Worm (Caenorhabditis elegans): Measurements from ENCODE around the gene E02C12.9.
A peak's percentile ranks its signal among the peaks of the same experiment; 100 is the strongest.

Gene E02C12.9

DNA sequence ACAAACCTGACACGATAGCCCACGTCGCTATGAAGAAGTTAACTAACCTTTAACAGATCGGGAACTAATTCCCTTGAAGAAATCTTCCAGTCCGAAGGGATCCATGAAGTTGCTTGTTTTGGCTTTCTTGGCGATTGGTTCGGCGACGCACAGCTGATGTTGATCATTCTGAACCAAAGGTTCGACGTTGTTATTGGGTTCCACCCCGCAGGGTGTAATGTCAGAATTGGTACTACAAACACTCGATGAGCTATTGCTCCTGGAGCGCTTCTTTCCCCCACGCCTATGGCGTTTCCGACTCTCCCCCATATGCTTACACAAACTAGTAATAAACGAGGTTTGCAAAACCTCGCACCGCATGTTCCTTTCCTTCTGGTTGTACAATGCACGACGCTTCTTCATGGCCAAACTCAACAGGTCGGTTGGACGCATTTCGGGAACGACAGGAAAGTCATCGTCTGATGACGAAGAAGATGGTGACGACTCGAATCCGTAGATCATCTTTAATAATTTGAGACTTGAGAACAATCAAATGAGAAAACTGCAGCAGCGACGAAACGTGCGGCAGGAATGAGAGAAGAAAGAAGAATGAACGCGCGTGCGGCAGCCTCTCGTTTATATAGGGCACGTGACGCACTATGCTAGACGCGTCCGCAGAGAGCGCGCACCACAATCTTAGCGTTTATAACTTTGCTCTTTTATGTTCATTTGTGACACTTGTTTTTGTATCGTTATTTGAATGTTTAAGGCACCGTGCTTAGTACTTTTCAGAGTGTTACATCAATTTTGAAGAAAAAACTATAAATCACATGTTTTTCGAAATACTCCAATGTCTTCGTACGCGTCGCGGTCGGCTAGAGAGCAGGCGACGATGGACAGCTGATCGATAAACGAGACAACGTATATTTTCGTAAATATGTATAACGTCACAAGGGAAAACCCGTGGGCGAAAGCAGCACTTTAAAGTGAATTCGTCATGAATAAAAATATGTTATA is 31.4 kb downstream of the E02C12.9 start, which contains the start of gene tos-1 (continued):
- TF ChIP-seq sem-4 (tag; optimal IDR thresholded peaks at IDR 0.05) (peak; percentile 96), zag-1 (tag; optimal IDR thresholded peaks at IDR 0.05) (peak; percentile 94), nhr-6 (tag; optimal IDR thresholded peaks at IDR 0.05) (peak; percentile 96), unc-62 (GFP tag; optimal IDR thresholded peaks at IDR 0.05) (peak; percentile 74)

DNA sequence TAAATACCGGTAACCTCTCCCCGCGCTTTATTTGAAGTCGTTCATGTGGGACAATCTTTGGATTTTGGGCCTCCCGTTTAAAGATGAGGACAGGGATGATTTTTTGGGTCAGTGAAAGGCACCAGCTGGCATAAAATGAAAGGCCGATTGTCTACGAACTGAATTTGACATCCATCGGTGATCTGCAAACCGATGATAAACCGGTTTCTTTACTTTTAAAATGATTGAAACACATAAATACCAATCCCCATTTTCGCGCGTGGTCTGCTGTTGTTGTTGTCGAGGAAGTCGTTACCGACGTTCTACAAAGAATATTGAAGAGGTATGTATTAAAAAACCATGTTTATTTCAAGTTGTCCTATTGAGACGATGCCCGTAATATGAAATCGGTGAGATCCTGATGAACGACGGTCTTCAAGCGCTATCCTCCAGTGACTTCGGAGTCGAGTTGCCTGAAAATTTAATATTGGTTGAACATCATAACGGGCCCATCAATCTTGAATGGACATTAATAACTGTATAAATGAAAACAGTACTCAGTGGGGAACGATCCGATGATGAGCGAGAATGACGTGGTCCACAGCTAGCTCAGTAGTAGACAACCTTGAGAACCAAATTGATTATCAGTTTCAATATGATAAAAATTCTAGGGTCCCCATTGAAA is 32.2 kb downstream of the E02C12.9 start:
- no peak for TF ChIP-seq nhr-11 (tag; optimal IDR thresholded peaks at IDR 0.05)
- no peak for TF ChIP-seq mab-5 (tag; optimal IDR thresholded peaks at IDR 0.05)
- TF ChIP-seq ztf-11 (tag; optimal IDR thresholded peaks at IDR 0.05) = no peak
- no peak for TF ChIP-seq crh-2 (tag; optimal IDR thresholded peaks at IDR 0.05)
- no peak for TF ChIP-seq elt-3 (tag; optimal IDR thresholded peaks at IDR 0.05)
- TF ChIP-seq sma-9 (GFP tag; optimal IDR thresholded peaks at IDR 0.05) = no peak
- no peak for TF ChIP-seq sma-9 (tag; optimal IDR thresholded peaks at IDR 0.05)
- no peak for TF ChIP-seq lin-39 (tag; optimal IDR thresholded peaks at IDR 0.05)
- no peak for TF ChIP-seq elt-1 (tag; optimal IDR thresholded peaks at IDR 0.05)
- TF ChIP-seq R02D3.7 (tag; optimal IDR thresholded peaks at IDR 0.05) = no peak
- no peak for TF ChIP-seq nhr-6 (tag; optimal IDR thresholded peaks at IDR 0.05)
- peak; percentile 1 for TF ChIP-seq unc-55 (GFP tag; optimal IDR thresholded peaks at IDR 0.05)
- TF ChIP-seq C34F6.9 (tag; optimal IDR thresholded peaks at IDR 0.05) = no peak
- no peak for TF ChIP-seq aly-2 (tag; optimal IDR thresholded peaks at IDR 0.05)
- TF ChIP-seq nhr-23 (tag; optimal IDR thresholded peaks at IDR 0.05) = no peak
- TF ChIP-seq peb-1 (tag; optimal IDR thresholded peaks at IDR 0.05) = no peak
- TF ChIP-seq unc-62 (GFP tag; optimal IDR thresholded peaks at IDR 0.05) = no peak
- peak; percentile 75 for TF ChIP-seq ama-1 (optimal IDR thresholded peaks at IDR 0.05)
- no peak for TF ChIP-seq mdl-1 (tag; optimal IDR thresholded peaks at IDR 0.05)
- TF ChIP-seq lsy-2 (tag; optimal IDR thresholded peaks at IDR 0.05) = peak in 1 of 2 experiments; percentile 17
- no peak for TF ChIP-seq zag-1 (tag; optimal IDR thresholded peaks at IDR 0.05)
- TF ChIP-seq snpc-4 (tag; optimal IDR thresholded peaks at IDR 0.05) = no peak
- peak; percentile 27 for TF ChIP-seq ztf-4 (tag; optimal IDR thresholded peaks at IDR 0.05)
- TF ChIP-seq skn-1 (tag; optimal IDR thresholded peaks at IDR 0.05) = no peak
- no peak for TF ChIP-seq ceh-16 (tag; optimal IDR thresholded peaks at IDR 0.05)
- no peak for TF ChIP-seq sma-3 (GFP tag; optimal IDR thresholded peaks at IDR 0.05)
- no peak for TF ChIP-seq nhr-25 (tag; optimal IDR thresholded peaks at IDR 0.05)
- TF ChIP-seq gmeb-1 (tag; optimal IDR thresholded peaks at IDR 0.05) = peak; percentile 29
- TF ChIP-seq nhr-12 (tag; optimal IDR thresholded peaks at IDR 0.05) = no peak
- no peak for TF ChIP-seq nhr-129 (tag; optimal IDR thresholded peaks at IDR 0.05)

DNA sequence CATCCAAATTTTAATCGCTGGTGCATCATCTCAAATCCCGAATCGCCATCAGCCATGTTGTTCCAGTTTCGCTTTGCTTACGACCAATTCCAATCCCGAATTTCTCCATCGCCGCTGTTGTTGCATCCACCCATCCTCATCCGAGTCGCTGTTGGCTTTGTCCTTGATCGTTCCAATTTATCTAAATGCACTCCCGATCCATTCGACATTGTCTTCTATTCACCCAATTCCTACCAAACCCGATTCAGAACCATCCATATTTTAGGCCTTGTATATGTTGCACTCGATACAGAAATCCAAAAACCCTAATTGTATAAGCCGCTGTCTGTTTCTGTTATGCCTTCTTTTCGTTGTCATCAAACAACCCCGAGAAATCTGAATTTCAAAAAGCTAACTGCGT is 35.0 kb downstream of the E02C12.9 start:
- TF ChIP-seq sma-3 (GFP tag; optimal IDR thresholded peaks at IDR 0.05) (peak; percentile 6), lin-13 (GFP tag; optimal IDR thresholded peaks at IDR 0.05) (peak; percentile 2), gmeb-1 (tag; optimal IDR thresholded peaks at IDR 0.05) (no peak), ama-1 (optimal IDR thresholded peaks at IDR 0.05) (peak; percentile 78), nhr-129 (tag; optimal IDR thresholded peaks at IDR 0.05) (peak; percentile 42), ztf-1 (GFP tag; conservative IDR thresholded peaks at IDR 0.05) (no peak), ceh-82 (tag; optimal IDR thresholded peaks at IDR 0.05) (no peak), unc-62 (GFP tag; optimal IDR thresholded peaks at IDR 0.05) (no peak), mab-5 (tag; optimal IDR thresholded peaks at IDR 0.05) (no peak), lsy-2 (tag; optimal IDR thresholded peaks at IDR 0.05) (peak in 1 of 2 experiments; percentile 16), fos-1 (tag; optimal IDR thresholded peaks at IDR 0.05) (no peak), ztf-11 (tag; optimal IDR thresholded peaks at IDR 0.05) (no peak), C34F6.9 (tag; optimal IDR thresholded peaks at IDR 0.05) (no peak), zag-1 (tag; optimal IDR thresholded peaks at IDR 0.05) (no peak), sma-9 (GFP tag; optimal IDR thresholded peaks at IDR 0.05) (peak; percentile 31), sma-9 (tag; optimal IDR thresholded peaks at IDR 0.05) (no peak), nhr-11 (tag; optimal IDR thresholded peaks at IDR 0.05) (no peak), F13H6.1 (tag; optimal IDR thresholded peaks at IDR 0.05) (no peak), unc-39 (tag; optimal IDR thresholded peaks at IDR 0.05) (no peak), egl-27 (tag; optimal IDR thresholded peaks at IDR 0.05) (no peak), peb-1 (tag; optimal IDR thresholded peaks at IDR 0.05) (no peak), nhr-6 (tag; optimal IDR thresholded peaks at IDR 0.05) (no peak), blmp-1 (tag; optimal IDR thresholded peaks at IDR 0.05; ENCODE audit: insufficient read depth) (no peak), lin-11 (tag; optimal IDR thresholded peaks at IDR 0.05) (no peak)

Measured in whole organism, L2 larva.